Fruit fly (Drosophila melanogaster) whole organism, embryonic: ENCODE data around the gene CG6296.

Experiments
- Awh ChIP-seq: fragments of 200-800 bp; sonication (Bioruptor generic); IDR thresholded peaks from 2 replicates; pipeline ENCODE4, ENCODE4 v1.3.6; 2022; ENCODE audit warnings: missing biosample characterization, missing genetic modification characterization
- BEAF-32 ChIP-seq: fragments of 200-800 bp; sonication (Bioruptor generic); optimal IDR thresholded peaks from 3 replicates; lab custom pipeline; 2017; ENCODE audit warnings: missing biosample characterization, missing genetic modification characterization, mild to moderate bottlenecking, moderate library complexity, missing genetic modification reagents
- Bgb ChIP-seq: fragments of 200-800 bp; sonication (Bioruptor generic); IDR thresholded peaks from 2 replicates; pipeline ENCODE4 v1.3.6; 2022; ENCODE audit warnings: missing biosample characterization, missing genetic modification characterization; ENCODE audit not compliant: partially characterized antibody
- BtbVII ChIP-seq: fragments of 200-800 bp; sonication (Bioruptor generic); optimal IDR thresholded peaks from 3 replicates; lab custom pipeline; 2017; ENCODE audit warnings: missing biosample characterization, mild to moderate bottlenecking, missing genetic modification characterization
- CG12155 ChIP-seq: fragments of 200-800 bp; sonication (Bioruptor generic); optimal IDR thresholded peaks from 3 replicates; lab custom pipeline; 2016; ENCODE audit warnings: missing biosample characterization, missing genetic modification characterization
- CG12219 ChIP-seq: fragments of 200-800 bp; sonication (Bioruptor generic); optimal IDR thresholded peaks from 3 replicates; lab custom pipeline; 2018; ENCODE audit warnings: missing biosample characterization, mild to moderate bottlenecking, missing genetic modification characterization
- CG13296 ChIP-seq: fragments of 200-800 bp; sonication (Bioruptor generic); optimal IDR thresholded peaks from 3 replicates; lab custom pipeline; 2018; ENCODE audit warnings: missing biosample characterization, mild to moderate bottlenecking, missing genetic modification characterization
- CG16779 ChIP-seq: fragments of 200-800 bp; sonication (Bioruptor generic); IDR thresholded peaks from 2 replicates; pipeline ENCODE4 v1.3.6; 2022; ENCODE audit warnings: missing biosample characterization, missing genetic modification characterization
- CG17385 ChIP-seq: fragments of 200-800 bp; sonication (Bioruptor generic); optimal IDR thresholded peaks from 3 replicates; lab custom pipeline; 2018; ENCODE audit warnings: missing biosample characterization, mild to moderate bottlenecking, missing genetic modification characterization
- CG2116 ChIP-seq: fragments of 200-800 bp; sonication (Bioruptor generic); optimal IDR thresholded peaks from 3 replicates; lab custom pipeline; 2018; ENCODE audit warnings: missing biosample characterization, mild to moderate bottlenecking, missing genetic modification characterization
- CG3281 ChIP-seq: fragments of 200-800 bp; sonication (Bioruptor generic); optimal IDR thresholded peaks from 3 replicates; lab custom pipeline; 2017; ENCODE audit warnings: missing biosample characterization, mild to moderate bottlenecking, missing genetic modification characterization
- CG34224 ChIP-seq: fragments of 200-800 bp; sonication (Bioruptor generic); IDR thresholded peaks from 3 replicates; pipeline ENCODE4 v1.3.6; 2022; ENCODE audit warnings: missing biosample characterization, missing genetic modification characterization; ENCODE audit not compliant: partially characterized antibody
- CG34376 ChIP-seq: fragments of 200-800 bp; sonication (Bioruptor generic); optimal IDR thresholded peaks from 2 replicates; lab custom pipeline; 2018; ENCODE audit warnings: missing biosample characterization, mild to moderate bottlenecking, missing genetic modification characterization
- CG34422 ChIP-seq: fragments of 200-800 bp; sonication (Bioruptor generic); IDR thresholded peaks from 3 replicates; pipeline ENCODE4 v1.3.6; 2022; ENCODE audit warnings: missing biosample characterization, missing genetic modification characterization
- CG4360 ChIP-seq: fragments of 200-800 bp; sonication (Bioruptor generic); IDR thresholded peaks from 2 replicates; pipeline ENCODE4 v1.3.6; 2022; ENCODE audit warnings: missing biosample characterization, missing genetic modification characterization
- CG7987 ChIP-seq: fragments of 200-800 bp; sonication (Bioruptor generic); optimal IDR thresholded peaks from 2 replicates; lab custom pipeline; 2018; ENCODE audit warnings: missing biosample characterization, mild to moderate bottlenecking, missing genetic modification characterization, moderate library complexity
- CG9215 ChIP-seq: fragments of 200-800 bp; sonication (Bioruptor generic); IDR thresholded peaks from 2 replicates; pipeline ENCODE4 v1.3.6; 2022; ENCODE audit warnings: missing biosample characterization, missing genetic modification characterization
- CG9876 ChIP-seq: fragments of 200-800 bp; sonication (Bioruptor generic); optimal IDR thresholded peaks from 2 replicates; lab custom pipeline; 2016; ENCODE audit warnings: missing biosample characterization, missing genetic modification characterization
- Dbx ChIP-seq: fragments of 200-800 bp; sonication (Bioruptor generic); IDR thresholded peaks from 3 replicates; pipeline ENCODE4 v1.3.6; 2022; ENCODE audit warnings: missing biosample characterization, missing genetic modification characterization
- Eip74EF ChIP-seq, 2 experiments: fragments of 200-800 bp in 1 of 2; fragments of >200 bp in 1 of 2; sonication (Bioruptor generic) in 1 of 2; optimal IDR thresholded peaks; 2 replicates each; lab custom pipeline; 2017 to 2019; ENCODE audit warnings: missing biosample characterization in 2 of 2, missing genetic modification characterization in 2 of 2, mild to moderate bottlenecking in 1 of 2, moderate library complexity in 1 of 2
- Ets65A ChIP-seq: fragments of 200-800 bp; sonication (Bioruptor generic); peaks from one replicate; lab custom pipeline; 2016; ENCODE audit warnings: missing biosample characterization, missing genetic modification characterization
- HmgZ ChIP-seq: fragments of 200-800 bp; sonication (Bioruptor generic); optimal IDR thresholded peaks from 2 replicates; lab custom pipeline; 2018; ENCODE audit warnings: missing biosample characterization, mild to moderate bottlenecking, missing genetic modification characterization
- Hmr ChIP-seq: fragments of 200-800 bp; sonication (Bioruptor generic); optimal IDR thresholded peaks from 3 replicates; lab custom pipeline; 2017; ENCODE audit warnings: mild to moderate bottlenecking, missing biosample characterization, missing genetic modification reagents, missing genetic modification characterization
- Hr78 ChIP-seq, 2 experiments: fragments of 200-800 bp in 1 of 2; fragments of >200 bp in 1 of 2; sonication (Bioruptor generic) in 1 of 2; optimal IDR thresholded peaks; 2 replicates each; lab custom pipeline; 2017 to 2019; ENCODE audit warnings: missing biosample characterization in 2 of 2, missing genetic modification characterization in 2 of 2, mild to moderate bottlenecking in 1 of 2, moderate library complexity in 1 of 2
- NFAT ChIP-seq: fragments of 200-800 bp; sonication (Bioruptor generic); IDR thresholded peaks from 2 replicates; pipeline ENCODE4 v1.3.6; 2022; ENCODE audit warnings: missing biosample characterization, missing genetic modification characterization
- Opbp ChIP-seq: fragments of 200-800 bp; sonication (Bioruptor generic); IDR thresholded peaks from 3 replicates; pipeline ENCODE4 v1.3.6; 2022; ENCODE audit warnings: missing biosample characterization, missing genetic modification characterization; ENCODE audit not compliant: partially characterized antibody
- Rfx ChIP-seq: fragments of 200-800 bp; sonication (Bioruptor generic); IDR thresholded peaks from 2 replicates; pipeline ENCODE4 v1.3.6; 2022; ENCODE audit warnings: missing biosample characterization, missing genetic modification characterization
- Sox100B ChIP-seq: fragments of 200-800 bp; sonication (Bioruptor generic); optimal IDR thresholded peaks from 3 replicates; lab custom pipeline; 2018; ENCODE audit warnings: missing biosample characterization, mild to moderate bottlenecking, missing genetic modification characterization
- Trl ChIP-seq, 3 experiments: fragments of >200 bp in 2 of 3; fragments of 200-800 bp in 1 of 3; sonication (Bioruptor generic) in 1 of 3; optimal IDR thresholded peaks; 2 replicates in 1 of 3; 3 replicates in 2 of 3; lab custom pipeline; 2016 to 2017; ENCODE audit warnings: missing biosample characterization in 1 of 3, missing genetic modification characterization in 1 of 3
- ab ChIP-seq: fragments of 200-800 bp; sonication (Bioruptor generic); optimal IDR thresholded peaks from 2 replicates; lab custom pipeline; 2016; ENCODE audit warnings: missing biosample characterization, missing genetic modification characterization
- abd-A ChIP-seq: fragments of 200-800 bp; sonication (Bioruptor generic); optimal IDR thresholded peaks from 3 replicates; lab custom pipeline; 2019; ENCODE audit warnings: missing biosample characterization, mild to moderate bottlenecking, missing genetic modification characterization, moderate library complexity
- amos ChIP-seq: fragments of 200-800 bp; sonication (Bioruptor generic); IDR thresholded peaks from 2 replicates; pipeline ENCODE4 v1.3.6; 2022; ENCODE audit warnings: missing biosample characterization, missing genetic modification characterization; ENCODE audit not compliant: partially characterized antibody
- chinmo ChIP-seq: fragments of 200-800 bp; sonication (Bioruptor generic); IDR thresholded peaks from 4 replicates; pipeline ENCODE4 v1.3.6; 2022; ENCODE audit warnings: missing biosample characterization, missing genetic modification characterization; ENCODE audit not compliant: partially characterized antibody
- chm ChIP-seq: fragments of 200-800 bp; sonication (Bioruptor generic); IDR thresholded peaks from 2 replicates; pipeline ENCODE4 v1.3.6; 2022; ENCODE audit warnings: missing biosample characterization, missing genetic modification characterization
- ci ChIP-seq: fragments of 200-800 bp; sonication (Bioruptor generic); IDR thresholded peaks from 3 replicates; pipeline ENCODE4 v1.3.6; 2022; ENCODE audit warnings: missing biosample characterization, missing genetic modification characterization
- fd102C ChIP-seq: fragments of 200-800 bp; sonication (Bioruptor generic); optimal IDR thresholded peaks from 2 replicates; lab custom pipeline; 2018; ENCODE audit warnings: missing biosample characterization, mild to moderate bottlenecking, missing genetic modification characterization, moderate library complexity
- gro ChIP-seq: fragments of 200-800 bp; sonication (Bioruptor generic); optimal IDR thresholded peaks from 2 replicates; lab custom pipeline; 2016; ENCODE audit warnings: missing biosample characterization, missing genetic modification characterization
- lab ChIP-seq: fragments of 200-800 bp; sonication (Bioruptor generic); optimal IDR thresholded peaks from 3 replicates; lab custom pipeline; 2017; ENCODE audit warnings: missing biosample characterization, missing genetic modification characterization, mild to moderate bottlenecking, moderate library complexity, missing genetic modification reagents
- lbe ChIP-seq: fragments of 200-800 bp; sonication (Bioruptor generic); optimal IDR thresholded peaks from 2 replicates; lab custom pipeline; 2016; ENCODE audit warnings: missing biosample characterization, mild to moderate bottlenecking, missing genetic modification characterization
- mirr ChIP-seq: fragments of 200-800 bp; sonication (Bioruptor generic); optimal IDR thresholded peaks from 3 replicates; lab custom pipeline; 2018; ENCODE audit warnings: missing biosample characterization, mild to moderate bottlenecking, missing genetic modification characterization
- oc ChIP-seq: fragments of 200-800 bp; sonication (Bioruptor generic); optimal IDR thresholded peaks from 2 replicates; lab custom pipeline; 2018; ENCODE audit warnings: missing biosample characterization, mild to moderate bottlenecking, missing genetic modification characterization, moderate library complexity
- pb ChIP-seq: fragments of 200-800 bp; sonication (Bioruptor generic); optimal IDR thresholded peaks from 3 replicates; lab custom pipeline; 2016; ENCODE audit warnings: missing biosample characterization, missing genetic modification characterization
- pfk ChIP-seq: fragments of 200-800 bp; sonication (Bioruptor generic); optimal IDR thresholded peaks from 2 replicates; lab custom pipeline; 2018; ENCODE audit warnings: missing biosample characterization, mild to moderate bottlenecking, missing genetic modification characterization, moderate library complexity
- pros ChIP-seq: fragments of 200-800 bp; sonication (Bioruptor generic); optimal IDR thresholded peaks from 3 replicates; lab custom pipeline; 2019; ENCODE audit warnings: missing biosample characterization, mild to moderate bottlenecking, missing genetic modification characterization, moderate library complexity
- pum ChIP-seq: fragments of 200-800 bp; sonication (Bioruptor generic); optimal IDR thresholded peaks from 2 replicates; lab custom pipeline; 2016; ENCODE audit warnings: missing biosample characterization, missing genetic modification characterization
- sd ChIP-seq: fragments of 200-800 bp; sonication (Bioruptor generic); optimal IDR thresholded peaks from 3 replicates; lab custom pipeline; 2018; ENCODE audit warnings: missing biosample characterization, mild to moderate bottlenecking, missing genetic modification characterization, moderate library complexity
- sna ChIP-seq: fragments of 200-800 bp; sonication (Bioruptor generic); IDR thresholded peaks from 2 replicates; pipeline ENCODE4 v1.3.6; 2022; ENCODE audit warnings: missing biosample characterization, missing genetic modification characterization; ENCODE audit not compliant: partially characterized antibody
- vvl ChIP-seq: fragments of 200-800 bp; sonication (Bioruptor generic); IDR thresholded peaks from 2 replicates; pipeline ENCODE4 v1.3.6; 2022; ENCODE audit warnings: missing biosample characterization, missing genetic modification characterization

Gene CG6296

DNA sequence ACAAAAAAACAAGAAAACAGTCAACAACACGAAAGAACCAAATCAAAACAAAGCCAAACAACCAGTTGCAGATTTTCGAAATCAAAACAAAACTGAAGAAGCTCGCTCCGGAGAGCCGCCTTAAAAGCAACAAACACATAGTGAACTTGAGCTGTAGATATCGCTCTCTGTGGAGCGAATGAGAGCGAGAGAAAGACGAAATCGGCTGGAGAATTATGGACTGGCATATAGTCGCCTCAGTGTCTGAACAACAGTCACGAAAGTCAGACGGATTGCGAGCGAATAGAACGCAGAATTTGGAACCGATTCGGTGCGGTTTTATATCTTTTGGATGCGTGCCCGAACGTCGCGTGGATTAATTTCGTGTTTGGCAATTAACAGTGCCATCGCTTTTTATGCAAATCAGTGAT, 25.0 kb downstream of the CG6296 start:
- TF ChIP-seq mirr, result peak; percentile 47
- peak; percentile 53; the same call in 2 of the 3 replicates for TF ChIP-seq Dbx (GFP tag; lab: Robert Waterston, UW)
- peak; percentile 36; the same call in 1 of the 3 replicates for TF ChIP-seq CG34224 (GFP tag; lab: Robert Waterston, UW)
- TF ChIP-seq CG34422 (GFP tag; lab: Robert Waterston, UW), result peak; percentile 47; the same call in 1 of the 3 replicates
- TF ChIP-seq CG12219, result no peak
- peak; percentile 84 for TF ChIP-seq oc (tag; lab: Kevin White, UChicago)
- no peak for TF ChIP-seq CG2116 (GFP tag; lab: Kevin White, UChicago)
- TF ChIP-seq pum, result no peak
- TF ChIP-seq CG4360 (GFP tag; lab: Robert Waterston, UW), result peak; percentile 89
- TF ChIP-seq chm, result peak; percentile 57; the same call in 1 of the 2 replicates
- TF ChIP-seq Rfx, result peak; percentile 46; the same call in 1 of the 2 replicates
- TF ChIP-seq Sox100B, result no peak
- peak; percentile 58; the same call in 1 of the 2 replicates for TF ChIP-seq Awh (GFP tag; lab: Robert Waterston, UW)
- TF ChIP-seq chinmo (GFP tag; lab: Robert Waterston, UW), result peak; percentile 93; the same call in 3 of the 4 replicates
- TF ChIP-seq CG17385 (GFP tag; lab: Kevin White, UChicago), result peak; percentile 24
- peak; percentile 47 for TF ChIP-seq CG7987 (GFP tag; lab: Kevin White, UChicago)
- peak in 1 of 2 experiments; percentile 33 for TF ChIP-seq Eip74EF (GFP tag; optimal IDR thresholded peaks at IDR 0.05; lab: Kevin White, UChicago)
- peak; percentile 84 for TF ChIP-seq vvl (GFP tag; lab: Robert Waterston, UW)
- no peak for TF ChIP-seq fd102C
- peak; percentile 48 for TF ChIP-seq CG3281 (GFP tag; lab: Kevin White, UChicago)
- TF ChIP-seq amos (GFP tag; lab: Robert Waterston, UW), result peak; percentile 48; the same call in 1 of the 2 replicates
- peak; percentile 39; the same call in 1 of the 2 replicates for TF ChIP-seq NFAT (GFP tag; lab: Robert Waterston, UW)
- peak; percentile 1 for TF ChIP-seq HmgZ (tag; lab: Kevin White, UChicago)
- no peak for TF ChIP-seq CG12155 (GFP tag; lab: Kevin White, UChicago)
- no peak for TF ChIP-seq Ets65A (GFP tag; lab: Kevin White, UChicago)
- peak; percentile 72 to 97 for TF ChIP-seq Trl (optimal IDR thresholded peaks at IDR 0.05; lab: Kevin White, UChicago)
- TF ChIP-seq Trl (GFP tag; optimal IDR thresholded peaks at IDR 0.05; lab: Kevin White, UChicago), result no peak
- TF ChIP-seq lbe, result peak; percentile 32
- peak; percentile 57 for TF ChIP-seq abd-A (tag; lab: Kevin White, UChicago)
- TF ChIP-seq CG13296 (GFP tag; lab: Kevin White, UChicago), result peak; percentile 20
- peak; percentile 16; the same call in 1 of the 3 replicates for TF ChIP-seq Opbp (GFP tag; lab: Robert Waterston, UW)
- TF ChIP-seq pb (GFP tag; lab: Kevin White, UChicago), result peak; percentile 19
- no peak for TF ChIP-seq CG9215
- peak; percentile 12 for TF ChIP-seq ab (GFP tag; lab: Kevin White, UChicago)
- TF ChIP-seq CG34376 (GFP tag; lab: Kevin White, UChicago), result peak; percentile 66
- 0 out of 2 replicates have a peak, but pooled peaks have one; percentile 31 for TF ChIP-seq sna (GFP tag; lab: Robert Waterston, UW)
- TF ChIP-seq CG16779 (GFP tag; lab: Robert Waterston, UW), result 0 out of 2 replicates have a peak, but pooled peaks have one; percentile 39
- no peak for TF ChIP-seq CG9876
- peak; percentile 37; the same call in 1 of the 2 replicates for TF ChIP-seq Bgb (GFP tag; lab: Robert Waterston, UW)
- peak; percentile 20 for TF ChIP-seq pros
- no peak for TF ChIP-seq pfk
- peak in 1 of 2 experiments; percentile 43 for TF ChIP-seq Hr78 (GFP tag; optimal IDR thresholded peaks at IDR 0.05; lab: Kevin White, UChicago)
- TF ChIP-seq BtbVII (GFP tag; lab: Kevin White, UChicago), result peak; percentile 1
- peak; percentile 38; the same call in 1 of the 3 replicates for TF ChIP-seq ci (GFP tag; lab: Robert Waterston, UW)
- TF ChIP-seq BEAF-32, result peak; percentile 9
- TF ChIP-seq lab (GFP tag; lab: Kevin White, UChicago), result peak; percentile 65
- TF ChIP-seq sd (tag; lab: Kevin White, UChicago), result peak; percentile 74
- peak; percentile 34 for TF ChIP-seq gro (GFP tag; lab: Kevin White, UChicago)
- TF ChIP-seq Hmr (GFP tag; lab: Kevin White, UChicago), result peak; percentile 15
